Fruit fly (Drosophila melanogaster): ENCODE data around the gene skl.

Gene skl

DNA sequence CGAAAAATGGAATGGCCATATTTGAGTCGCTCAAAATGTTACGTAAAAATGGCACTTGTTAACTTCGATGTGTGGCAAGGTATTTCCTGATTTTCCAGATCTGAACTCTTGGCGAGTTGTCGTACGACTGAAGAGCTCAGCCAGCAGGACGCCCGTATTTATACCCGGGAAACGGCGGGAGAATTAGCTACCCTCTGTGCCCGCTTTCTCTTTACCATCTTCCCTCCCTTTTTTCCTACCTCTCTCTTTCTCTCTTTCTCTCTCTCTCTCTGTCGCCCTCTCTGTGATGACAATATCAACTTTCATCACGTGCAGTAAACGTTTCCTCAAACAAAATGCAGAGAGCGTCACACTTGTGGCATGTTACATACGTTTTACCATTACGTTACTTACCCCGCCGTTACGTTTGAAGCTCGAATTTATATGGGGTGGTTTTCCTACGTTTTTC lies at the start of gene skl:
Gene skl (minus strand): TSS at position 134 of the 448 bp plus-strand sequence.
- TF ChIP-seq CG7372 (GFP tag; IDR thresholded peaks at IDR 0.05) (no peak), CG31441 (GFP tag; IDR thresholded peaks at IDR 0.05) (no peak), gce (GFP tag; IDR thresholded peaks at IDR 0.05) (no peak), CG13123 (GFP tag; optimal IDR thresholded peaks at IDR 0.05) (no peak), CG30403 (GFP tag; optimal IDR thresholded peaks at IDR 0.05) (no peak), CG11696 (GFP tag; IDR thresholded peaks at IDR 0.05) (no peak), Mrtf (GFP tag; IDR thresholded peaks at IDR 0.05) (no peak), CG18011 (GFP tag; optimal IDR thresholded peaks at IDR 0.05) (no peak), org-1 (GFP tag; optimal IDR thresholded peaks at IDR 0.05) (no peak), danr (GFP tag; IDR thresholded peaks at IDR 0.05) (no peak), sug (tag; optimal IDR thresholded peaks at IDR 0.05) (no peak), emc (GFP tag; optimal IDR thresholded peaks at IDR 0.05) (no peak), CG13424 (tag; optimal IDR thresholded peaks at IDR 0.05) (no peak), luna (GFP tag; optimal IDR thresholded peaks at IDR 0.05) (no peak), CG17359 (tag; optimal IDR thresholded peaks at IDR 0.05) (no peak), kay (GFP tag; optimal IDR thresholded peaks at IDR 0.05) (no peak), Lhr (GFP tag; optimal IDR thresholded peaks at IDR 0.05) (no peak), Nf-YC (tag; optimal IDR thresholded peaks at IDR 0.05) (peak; percentile 80), al (GFP tag; IDR thresholded peaks at IDR 0.05) (no peak), CG4820 (GFP tag; optimal IDR thresholded peaks at IDR 0.05) (no peak), Awh (GFP tag; IDR thresholded peaks at IDR 0.05) (no peak), Hmr (GFP tag; optimal IDR thresholded peaks at IDR 0.05) (no peak), gt (GFP tag; IDR thresholded peaks at IDR 0.05) (no peak), CG1832 (GFP tag; optimal IDR thresholded peaks at IDR 0.05) (peak; percentile 83), Adf1 (GFP tag; IDR thresholded peaks at IDR 0.05) (no peak), lola (GFP tag; optimal IDR thresholded peaks at IDR 0.05) (no peak), pnt (GFP tag; optimal IDR thresholded peaks at IDR 0.05) (no peak), CG17328 (GFP tag; IDR thresholded peaks at IDR 0.05) (no peak), pzg (GFP tag; optimal IDR thresholded peaks at IDR 0.05) (no peak), CG9609 (GFP tag; optimal IDR thresholded peaks at IDR 0.05) (no peak), CG17912 (GFP tag; optimal IDR thresholded peaks at IDR 0.05) (no peak), CG11723 (GFP tag; optimal IDR thresholded peaks at IDR 0.05) (no peak), CG14710 (tag; optimal IDR thresholded peaks at IDR 0.05) (no peak), YL-1 (GFP tag; optimal IDR thresholded peaks at IDR 0.05) (no peak), z (GFP tag; IDR thresholded peaks at IDR 0.05) (no peak), HLHmδ (GFP tag; optimal IDR thresholded peaks at IDR 0.05) (peak; percentile 36), scrt (GFP tag; optimal IDR thresholded peaks at IDR 0.05) (peak; percentile 90), CG18619 (GFP tag; optimal IDR thresholded peaks at IDR 0.05) (no peak), Gug (GFP tag; IDR thresholded peaks at IDR 0.05) (no peak), chm (GFP tag; IDR thresholded peaks at IDR 0.05) (peak; percentile 62; the same call in 1 of the 2 replicates), tll (GFP tag; optimal IDR thresholded peaks at IDR 0.05) (no peak), bsh (GFP tag; optimal IDR thresholded peaks at IDR 0.05) (no peak), D (optimal IDR thresholded peaks at IDR 0.05) (no peak), D (GFP tag; optimal IDR thresholded peaks at IDR 0.05) (no peak), HmgD (GFP tag; optimal IDR thresholded peaks at IDR 0.05) (no peak), CG3407 (GFP tag; optimal IDR thresholded peaks at IDR 0.05) (no peak), CG13296 (GFP tag; optimal IDR thresholded peaks at IDR 0.05) (no peak), CG15479 (GFP tag; optimal IDR thresholded peaks at IDR 0.05) (no peak), br (optimal IDR thresholded peaks at IDR 0.05) (no peak), CG2116 (GFP tag; optimal IDR thresholded peaks at IDR 0.05) (no peak), fd102C (GFP tag; optimal IDR thresholded peaks at IDR 0.05) (no peak), CG4360 (GFP tag; IDR thresholded peaks at IDR 0.05) (0 out of 2 replicates have a peak, but pooled peaks have one; percentile 30)

Data from whole organism, embryonic.